Fruit fly (Drosophila melanogaster) whole organism, embryonic: ENCODE results near the gene Acp76A.

Source experiments
- CG31224 ChIP-seq: fragments of 200-800 bp; sonication (Bioruptor generic); IDR thresholded peaks from 2 replicates; pipeline ENCODE4 v1.3.6; 2022; ENCODE audit warnings: missing biosample characterization, missing genetic modification characterization
- CG4854 ChIP-seq: fragments of 200-800 bp; sonication (Bioruptor generic); optimal IDR thresholded peaks from 2 replicates; lab custom pipeline; 2016; ENCODE audit warnings: missing biosample characterization, missing genetic modification characterization, inconsistent platforms
- CG5953 ChIP-seq: fragments of 200-800 bp; sonication (Bioruptor generic); IDR thresholded peaks from 2 replicates; pipeline ENCODE4 v1.3.6; 2022; ENCODE audit warnings: missing biosample characterization, missing genetic modification characterization
- ERR ChIP-seq: fragments of 200-800 bp; sonication (Bioruptor generic); optimal IDR thresholded peaks from 2 replicates; lab custom pipeline; 2016; ENCODE audit warnings: missing biosample characterization, missing genetic modification characterization

dm6 chr3L:19015454-19016054 is 36.3 kb downstream of the Acp76A start:
- TF ChIP-seq CG31224 (no peak), CG4854 (GFP tag; lab: Kevin White, UChicago) (no peak), CG5953 (no peak), ERR (GFP tag; lab: Kevin White, UChicago) (no peak)
